Fruit fly (Drosophila melanogaster) whole organism, embryonic: Measurements from ENCODE around the gene CG1575.

ENCODE experiments used
- Atf3 ChIP-seq: fragments of 200-800 bp; sonication (Bioruptor generic); optimal IDR thresholded peaks from 3 replicates; lab custom pipeline; 2016; ENCODE audit warnings: missing biosample characterization, missing genetic modification characterization
- Blimp-1 ChIP-seq: fragments of 200-800 bp; sonication (Bioruptor generic); optimal IDR thresholded peaks from 3 replicates; lab custom pipeline; 2018; ENCODE audit warnings: missing biosample characterization, missing genetic modification characterization, mild to moderate bottlenecking, moderate library complexity, missing genetic modification reagents
- CG10209 ChIP-seq: fragments of 200-800 bp; sonication (Bioruptor generic); optimal IDR thresholded peaks from 3 replicates; lab custom pipeline; 2017; ENCODE audit warnings: missing biosample characterization, mild to moderate bottlenecking, missing genetic modification characterization, missing genetic modification reagents
- CG11723 ChIP-seq: fragments of 200-800 bp; sonication (Bioruptor generic); optimal IDR thresholded peaks from 2 replicates; lab custom pipeline; 2017; ENCODE audit warnings: missing biosample characterization, mild to moderate bottlenecking, missing genetic modification characterization
- CG12391 ChIP-seq: fragments of 200-800 bp; sonication (Bioruptor generic); optimal IDR thresholded peaks from 3 replicates; lab custom pipeline; 2018; ENCODE audit warnings: missing biosample characterization, mild to moderate bottlenecking, missing genetic modification characterization, moderate library complexity
- CG15269 ChIP-seq: fragments of 200-800 bp; sonication (Bioruptor generic); optimal IDR thresholded peaks from 2 replicates; lab custom pipeline; 2018; ENCODE audit warnings: missing biosample characterization, mild to moderate bottlenecking, missing genetic modification characterization, moderate library complexity
- CG16813 ChIP-seq: fragments of 200-800 bp; sonication (Bioruptor generic); IDR thresholded peaks from 3 replicates; pipeline ENCODE4 v1.3.6; 2022; ENCODE audit warnings: missing biosample characterization, missing genetic modification characterization; ENCODE audit not compliant: partially characterized antibody
- CG17359 ChIP-seq: fragments of 200-800 bp; sonication (Bioruptor generic); optimal IDR thresholded peaks from 3 replicates; lab custom pipeline; 2018; ENCODE audit warnings: missing biosample characterization, mild to moderate bottlenecking, missing genetic modification characterization, moderate library complexity
- CG34376 ChIP-seq: fragments of 200-800 bp; sonication (Bioruptor generic); optimal IDR thresholded peaks from 2 replicates; lab custom pipeline; 2018; ENCODE audit warnings: missing biosample characterization, mild to moderate bottlenecking, missing genetic modification characterization
- CG3847 ChIP-seq: fragments of 200-800 bp; sonication (Bioruptor generic); IDR thresholded peaks from 2 replicates; pipeline ENCODE4 v1.3.6; 2022; ENCODE audit warnings: missing biosample characterization, missing genetic modification characterization
- CG42726 ChIP-seq: fragments of 200-800 bp; sonication (Bioruptor generic); IDR thresholded peaks from 2 replicates; pipeline ENCODE4 v1.3.6; 2022; ENCODE audit warnings: missing biosample characterization, missing genetic modification characterization; ENCODE audit not compliant: partially characterized antibody
- CG6765 ChIP-seq: fragments of 200-800 bp; sonication (Bioruptor generic); optimal IDR thresholded peaks from 3 replicates; lab custom pipeline; 2017; ENCODE audit warnings: missing biosample characterization, mild to moderate bottlenecking, missing genetic modification characterization
- CG6791 ChIP-seq: fragments of 200-800 bp; sonication (Bioruptor generic); IDR thresholded peaks from 3 replicates; pipeline ENCODE4 v1.3.6; 2022; ENCODE audit warnings: missing biosample characterization, missing genetic modification characterization; ENCODE audit not compliant: partially characterized antibody
- CG8388 ChIP-seq: fragments of 200-800 bp; sonication (Bioruptor generic); optimal IDR thresholded peaks from 2 replicates; lab custom pipeline; 2019; ENCODE audit warnings: missing biosample characterization, mild to moderate bottlenecking, missing genetic modification characterization, moderate library complexity
- CG9932 ChIP-seq: fragments of 200-800 bp; sonication (Bioruptor generic); IDR thresholded peaks from 2 replicates; pipeline ENCODE4 v1.3.6; 2022; ENCODE audit warnings: missing biosample characterization, missing genetic modification characterization
- Dll ChIP-seq: fragments of 200-800 bp; sonication (Bioruptor generic); IDR thresholded peaks from 4 replicates; pipeline ENCODE4 v1.3.6; 2022; ENCODE audit warnings: missing biosample characterization, missing genetic modification characterization; ENCODE audit not compliant: partially characterized antibody
- Fer2 ChIP-seq: fragments of 200-800 bp; sonication (Bioruptor generic); optimal IDR thresholded peaks from 2 replicates; lab custom pipeline; 2018; ENCODE audit warnings: missing biosample characterization, mild to moderate bottlenecking, missing genetic modification characterization, moderate library complexity
- GATAe ChIP-seq: fragments of 200-800 bp; sonication (Bioruptor generic); conservative IDR thresholded peaks from 2 replicates; pipeline ENCODE4 v1.3.6; 2022; ENCODE audit warnings: missing biosample characterization, missing genetic modification characterization
- HLH54F ChIP-seq: fragments of 200-800 bp; sonication (Bioruptor generic); optimal IDR thresholded peaks from 3 replicates; lab custom pipeline; 2016; ENCODE audit warnings: missing biosample characterization, missing genetic modification characterization
- Hr78 ChIP-seq, 2 experiments: fragments of 200-800 bp in 1 of 2; fragments of >200 bp in 1 of 2; sonication (Bioruptor generic) in 1 of 2; optimal IDR thresholded peaks; 2 replicates each; lab custom pipeline; 2017 to 2019; ENCODE audit warnings: missing biosample characterization in 2 of 2, missing genetic modification characterization in 2 of 2, mild to moderate bottlenecking in 1 of 2, moderate library complexity in 1 of 2
- Lim3 ChIP-seq: fragments of 200-800 bp; sonication (Bioruptor generic); IDR thresholded peaks from 2 replicates; pipeline ENCODE4 v1.3.6; 2022; ENCODE audit warnings: missing biosample characterization, missing genetic modification characterization
- PHDP ChIP-seq: fragments of 200-800 bp; sonication (Bioruptor generic); optimal IDR thresholded peaks from 3 replicates; lab custom pipeline; 2018; ENCODE audit warnings: missing biosample characterization, mild to moderate bottlenecking, missing genetic modification characterization, moderate library complexity
- Poxn ChIP-seq: fragments of 200-800 bp; sonication (Bioruptor generic); IDR thresholded peaks from 2 replicates; pipeline ENCODE4 v1.3.6; 2022; ENCODE audit warnings: missing biosample characterization, missing genetic modification characterization
- ab ChIP-seq: fragments of 200-800 bp; sonication (Bioruptor generic); optimal IDR thresholded peaks from 2 replicates; lab custom pipeline; 2016; ENCODE audit warnings: missing biosample characterization, missing genetic modification characterization
- al ChIP-seq: fragments of 200-800 bp; sonication (Bioruptor generic); IDR thresholded peaks from 2 replicates; pipeline ENCODE4 v1.3.6; 2022; ENCODE audit warnings: missing biosample characterization, missing genetic modification characterization
- ash1 ChIP-seq: fragments of 200-800 bp; sonication (Bioruptor generic); optimal IDR thresholded peaks from 2 replicates; lab custom pipeline; 2018; ENCODE audit warnings: missing biosample characterization, mild to moderate bottlenecking, missing genetic modification characterization
- az2 ChIP-seq: fragments of 200-800 bp; sonication (Bioruptor generic); optimal IDR thresholded peaks from 3 replicates; lab custom pipeline; 2016; ENCODE audit warnings: missing biosample characterization, missing genetic modification characterization
- bigmax ChIP-seq: fragments of 200-800 bp; sonication (Bioruptor generic); optimal IDR thresholded peaks from 2 replicates; lab custom pipeline; 2018; ENCODE audit warnings: missing biosample characterization, mild to moderate bottlenecking, missing genetic modification characterization
- croc ChIP-seq: fragments of 200-800 bp; sonication (Bioruptor generic); conservative IDR thresholded peaks from 3 replicates; pipeline ENCODE4 v1.3.6; 2022; ENCODE audit warnings: missing biosample characterization, missing genetic modification characterization
- crp ChIP-seq, 2 experiments: fragments of 200-800 bp; sonication (Bioruptor generic); optimal IDR thresholded peaks; 2 replicates in 1 of 2; 3 replicates in 1 of 2; lab custom pipeline; 2017; ENCODE audit warnings: missing biosample characterization in 2 of 2, missing genetic modification characterization in 2 of 2, mild to moderate bottlenecking in 1 of 2, moderate library complexity in 1 of 2
- da ChIP-seq: fragments of 200-800 bp; sonication (Bioruptor generic); optimal IDR thresholded peaks from 2 replicates; lab custom pipeline; 2016; ENCODE audit warnings: missing biosample characterization, missing genetic modification characterization
- dimm ChIP-seq: fragments of 200-800 bp; sonication (Bioruptor generic); IDR thresholded peaks from 2 replicates; pipeline ENCODE4 v1.3.6; 2022; ENCODE audit warnings: missing biosample characterization, missing genetic modification characterization
- eve ChIP-seq, 2 experiments: fragments of >200 bp; optimal IDR thresholded peaks; 2 replicates each; lab custom pipeline; 2017; ENCODE audit warnings: missing biosample characterization in 2 of 2, missing genetic modification characterization in 2 of 2
- fd102C ChIP-seq: fragments of 200-800 bp; sonication (Bioruptor generic); optimal IDR thresholded peaks from 2 replicates; lab custom pipeline; 2018; ENCODE audit warnings: missing biosample characterization, mild to moderate bottlenecking, missing genetic modification characterization, moderate library complexity
- gt ChIP-seq: fragments of 200-800 bp; sonication (Bioruptor generic); IDR thresholded peaks from 2 replicates; pipeline ENCODE4 v1.3.6; 2022; ENCODE audit warnings: missing biosample characterization, missing genetic modification characterization
- kni ChIP-seq: fragments of 200-800 bp; sonication (Bioruptor generic); optimal IDR thresholded peaks from 3 replicates; lab custom pipeline; 2017; ENCODE audit warnings: mild to moderate bottlenecking, missing biosample characterization, missing genetic modification reagents, missing genetic modification characterization
- luna ChIP-seq: fragments of 200-800 bp; sonication (Bioruptor generic); optimal IDR thresholded peaks from 2 replicates; lab custom pipeline; 2016; ENCODE audit warnings: missing biosample characterization, missing genetic modification characterization
- mam ChIP-seq: fragments of 200-800 bp; sonication (Bioruptor generic); optimal IDR thresholded peaks from 3 replicates; lab custom pipeline; 2016; ENCODE audit warnings: missing biosample characterization, missing genetic modification characterization
- p53 ChIP-seq: fragments of 200-800 bp; sonication (Bioruptor generic); optimal IDR thresholded peaks from 2 replicates; lab custom pipeline; 2016; ENCODE audit warnings: missing biosample characterization, missing genetic modification characterization
- pb ChIP-seq: fragments of 200-800 bp; sonication (Bioruptor generic); optimal IDR thresholded peaks from 3 replicates; lab custom pipeline; 2016; ENCODE audit warnings: missing biosample characterization, missing genetic modification characterization
- prd ChIP-seq, 3 experiments: fragments of >200 bp in 2 of 3; fragments of 200-800 bp in 1 of 3; sonication (Bioruptor generic) in 1 of 3; optimal IDR thresholded peaks in 2 of 3; IDR thresholded peaks in 1 of 3; 2 replicates in 2 of 3; 3 replicates in 1 of 3; pipeline versions ENCODE4 v1.3.6 to Lab custom; 2017 to 2022; ENCODE audit warnings: missing biosample characterization in 1 of 3, missing genetic modification characterization in 1 of 3
- pzg ChIP-seq: fragments of 200-800 bp; sonication (Bioruptor generic); optimal IDR thresholded peaks from 3 replicates; lab custom pipeline; 2018; ENCODE audit warnings: missing biosample characterization, mild to moderate bottlenecking, missing genetic modification characterization, moderate library complexity
- repo ChIP-seq: fragments of 200-800 bp; sonication (Bioruptor generic); optimal IDR thresholded peaks from 2 replicates; lab custom pipeline; 2016; ENCODE audit warnings: missing biosample characterization, missing genetic modification characterization
- sisA ChIP-seq: fragments of 200-800 bp; sonication (Bioruptor generic); IDR thresholded peaks from 2 replicates; pipeline ENCODE4 v1.3.6; 2022; ENCODE audit warnings: missing biosample characterization, missing genetic modification characterization
- slbo ChIP-seq: fragments of 200-800 bp; sonication (Bioruptor generic); IDR thresholded peaks from 2 replicates; pipeline ENCODE4 v1.3.6; 2022; ENCODE audit warnings: missing biosample characterization, missing genetic modification characterization
- sr ChIP-seq: fragments of 200-800 bp; sonication (Bioruptor generic); IDR thresholded peaks from 3 replicates; pipeline ENCODE4 v1.3.6; 2022; ENCODE audit warnings: missing biosample characterization, missing genetic modification characterization
- z ChIP-seq: fragments of 200-800 bp; sonication (Bioruptor generic); IDR thresholded peaks from 3 replicates; pipeline ENCODE4 v1.3.6; 2022; ENCODE audit warnings: missing biosample characterization, missing genetic modification characterization
- zen ChIP-seq: fragments of 200-800 bp; sonication (Bioruptor generic); optimal IDR thresholded peaks from 3 replicates; lab custom pipeline; 2018; ENCODE audit warnings: missing biosample characterization, mild to moderate bottlenecking, missing genetic modification characterization, moderate library complexity
- zfh2 ChIP-seq: fragments of 200-800 bp; sonication (Bioruptor generic); optimal IDR thresholded peaks from 2 replicates; lab custom pipeline; 2016; ENCODE audit warnings: missing biosample characterization, missing genetic modification characterization

The CG1575 gene

dm6 chrX:8145501-8146157, 28.8 kb downstream of the CG1575 start, which contains the start of the genes alpha-PheRS and CG2129 (continued):
- TF ChIP-seq pb (GFP tag; lab: Kevin White, UChicago) = no peak
- no peak for TF ChIP-seq prd (optimal IDR thresholded peaks at IDR 0.05; lab: Kevin White, UChicago)
- no peak for TF ChIP-seq prd (GFP tag; IDR thresholded peaks at IDR 0.05; lab: Robert Waterston, UW)
- no peak for TF ChIP-seq luna (GFP tag; lab: Kevin White, UChicago)
- no peak for TF ChIP-seq z (GFP tag; lab: Robert Waterston, UW)
- TF ChIP-seq sr (GFP tag; lab: Robert Waterston, UW) = no peak
- TF ChIP-seq PHDP (tag; lab: Kevin White, UChicago) = peak; percentile 28
- TF ChIP-seq CG16813 (GFP tag; lab: Robert Waterston, UW) = 0 out of 3 replicates have a peak, but pooled peaks have one; percentile 33
- TF ChIP-seq Atf3 (GFP tag; lab: Kevin White, UChicago) = no peak
- no peak for TF ChIP-seq kni (GFP tag; lab: Kevin White, UChicago)
- TF ChIP-seq CG34376 = peak; percentile 52
- no peak for TF ChIP-seq ash1 (GFP tag; lab: Kevin White, UChicago)
- TF ChIP-seq gt (GFP tag; lab: Robert Waterston, UW) = no peak
- TF ChIP-seq croc = no peak
- no peak for TF ChIP-seq al (GFP tag; lab: Robert Waterston, UW)
- TF ChIP-seq mam (GFP tag; lab: Kevin White, UChicago) = no peak
- no peak for TF ChIP-seq ab (GFP tag; lab: Kevin White, UChicago)
- peak; percentile 40 for TF ChIP-seq pzg
- no peak for TF ChIP-seq repo (GFP tag; lab: Kevin White, UChicago)
- peak; percentile 44; the same call in 1 of the 2 replicates for TF ChIP-seq CG9932 (GFP tag; lab: Robert Waterston, UW)
- no peak for TF ChIP-seq CG6765 (GFP tag; lab: Kevin White, UChicago)
- TF ChIP-seq zen = no peak
- no peak for TF ChIP-seq GATAe (GFP tag; lab: Robert Waterston, UW)
- no peak for TF ChIP-seq p53 (GFP tag; lab: Kevin White, UChicago)
- TF ChIP-seq dimm (GFP tag; lab: Robert Waterston, UW) = no peak
- TF ChIP-seq CG6791 (GFP tag; lab: Robert Waterston, UW) = no peak
- no peak for TF ChIP-seq eve (GFP tag; optimal IDR thresholded peaks at IDR 0.05; lab: Kevin White, UChicago)
- TF ChIP-seq slbo (GFP tag; lab: Robert Waterston, UW) = peak; percentile 37
- no peak for TF ChIP-seq CG15269 (tag; lab: Kevin White, UChicago)
- TF ChIP-seq CG8388 (GFP tag; lab: Kevin White, UChicago) = peak; percentile 9
- no peak for TF ChIP-seq da (GFP tag; lab: Kevin White, UChicago)
- no peak for TF ChIP-seq Poxn (GFP tag; lab: Robert Waterston, UW)
- no peak for TF ChIP-seq CG11723 (GFP tag; lab: Kevin White, UChicago)
- no peak for TF ChIP-seq CG17359 (tag; lab: Kevin White, UChicago)
- TF ChIP-seq sisA (GFP tag; lab: Robert Waterston, UW) = no peak
- TF ChIP-seq Lim3 (GFP tag; lab: Robert Waterston, UW) = no peak
- TF ChIP-seq fd102C (GFP tag; lab: Kevin White, UChicago) = no peak
- no peak for TF ChIP-seq Hr78 (GFP tag; optimal IDR thresholded peaks at IDR 0.05; lab: Kevin White, UChicago)
- peak; percentile 62 for TF ChIP-seq CG12391 (tag; lab: Kevin White, UChicago)
- no peak for TF ChIP-seq Blimp-1 (GFP tag; lab: Kevin White, UChicago)
- TF ChIP-seq HLH54F = peak; percentile 6
- TF ChIP-seq Fer2 (tag; lab: Kevin White, UChicago) = no peak
- peak; percentile 62; the same call in 2 of the 4 replicates for TF ChIP-seq Dll (GFP tag; lab: Robert Waterston, UW)
- TF ChIP-seq CG3847 (GFP tag; lab: Robert Waterston, UW) = 0 out of 2 replicates have a peak, but pooled peaks have one; percentile 12
- no peak for TF ChIP-seq az2 (GFP tag; lab: Kevin White, UChicago)
- no peak for TF ChIP-seq CG10209 (GFP tag; lab: Kevin White, UChicago)
- peak; percentile 55 to 88 for TF ChIP-seq crp (GFP tag; optimal IDR thresholded peaks at IDR 0.05; lab: Kevin White, UChicago)
- TF ChIP-seq CG42726 (GFP tag; lab: Robert Waterston, UW) = no peak
- no peak for TF ChIP-seq zfh2 (GFP tag; lab: Kevin White, UChicago)
- TF ChIP-seq bigmax (GFP tag; lab: Kevin White, UChicago) = no peak
